Fruit fly (Drosophila melanogaster) whole organism, prepupa: ENCODE measurements around the gene Clk.
A peak's percentile ranks its signal among the peaks of the same experiment; 100 is the strongest.

Experiments used
- Blimp-1 ChIP-seq: fragments of 200-800 bp; sonication (Bioruptor generic); optimal IDR thresholded peaks from 3 replicates; lab custom pipeline; 2017; ENCODE audit warnings: missing biosample characterization, missing genetic modification characterization, mild to moderate bottlenecking, moderate library complexity, missing genetic modification reagents
- CG10669 ChIP-seq: fragments of 200-800 bp; sonication (Bioruptor generic); optimal IDR thresholded peaks from 3 replicates; lab custom pipeline; 2018; ENCODE audit warnings: missing biosample characterization, mild to moderate bottlenecking, missing genetic modification characterization, moderate library complexity
- CG11762 ChIP-seq: fragments of 200-800 bp; sonication (Bioruptor generic); optimal IDR thresholded peaks from 3 replicates; lab custom pipeline; 2016; ENCODE audit warnings: missing biosample characterization, missing genetic modification characterization; ENCODE audit not compliant: insufficient read depth
- CG15336 ChIP-seq: fragments of 200-800 bp; sonication (Bioruptor generic); IDR thresholded peaks from 2 replicates; pipeline ENCODE4 v1.3.6; 2022; ENCODE audit warnings: missing biosample characterization, missing genetic modification characterization
- CG1621 ChIP-seq: fragments of 200-800 bp; sonication (Bioruptor generic); optimal IDR thresholded peaks from 3 replicates; lab custom pipeline; 2018; ENCODE audit warnings: missing biosample characterization, mild to moderate bottlenecking, missing genetic modification characterization
- CG16779 ChIP-seq: fragments of 200-800 bp; sonication (Bioruptor generic); optimal IDR thresholded peaks from 3 replicates; lab custom pipeline; 2017; ENCODE audit warnings: missing biosample characterization, mild to moderate bottlenecking, missing genetic modification characterization
- CG31627 ChIP-seq: fragments of 200-800 bp; sonication (Bioruptor generic); optimal IDR thresholded peaks from 3 replicates; lab custom pipeline; 2016; ENCODE audit warnings: missing biosample characterization, missing genetic modification characterization
- CG32006 ChIP-seq: fragments of 200-800 bp; sonication (Bioruptor generic); optimal IDR thresholded peaks from 3 replicates; lab custom pipeline; 2017; ENCODE audit warnings: missing biosample characterization, mild to moderate bottlenecking, missing genetic modification characterization
- CG3919 ChIP-seq: fragments of 200-800 bp; sonication (Bioruptor generic); optimal IDR thresholded peaks from 3 replicates; lab custom pipeline; 2016; ENCODE audit warnings: missing biosample characterization, missing genetic modification characterization
- CG6163 ChIP-seq: fragments of 200-800 bp; sonication (Bioruptor generic); IDR thresholded peaks from 3 replicates; pipeline ENCODE4 v1.3.6; 2022; ENCODE audit warnings: missing biosample characterization, missing genetic modification characterization
- CG6276 ChIP-seq: fragments of 200-800 bp; sonication (Bioruptor generic); optimal IDR thresholded peaks from 2 replicates; lab custom pipeline; 2017; ENCODE audit warnings: missing biosample characterization, mild to moderate bottlenecking, missing genetic modification characterization
- CG6792 ChIP-seq: fragments of 200-800 bp; sonication (Bioruptor generic); optimal IDR thresholded peaks from 3 replicates; lab custom pipeline; 2016; ENCODE audit warnings: missing biosample characterization, missing genetic modification characterization
- CG6808 ChIP-seq: fragments of 200-800 bp; sonication (Bioruptor generic); optimal IDR thresholded peaks from 3 replicates; lab custom pipeline; 2017; ENCODE audit warnings: missing biosample characterization, missing genetic modification characterization, mild to moderate bottlenecking, moderate library complexity, missing genetic modification reagents
- CG8119 ChIP-seq: fragments of 200-800 bp; sonication (Bioruptor generic); IDR thresholded peaks from 3 replicates; pipeline ENCODE4 v1.3.6; 2022; ENCODE audit warnings: missing biosample characterization, missing genetic modification characterization
- Eip75B ChIP-seq: fragments of 200-800 bp; sonication (Bioruptor generic); optimal IDR thresholded peaks from 3 replicates; lab custom pipeline; 2016; ENCODE audit warnings: missing biosample characterization, missing genetic modification characterization
- Ets21C ChIP-seq: fragments of 200-800 bp; sonication (Bioruptor generic); optimal IDR thresholded peaks from 3 replicates; lab custom pipeline; 2016; ENCODE audit warnings: missing biosample characterization, missing genetic modification characterization
- Ets96B ChIP-seq: fragments of 200-800 bp; optimal IDR thresholded peaks from 2 replicates; lab custom pipeline; 2019; ENCODE audit warnings: missing biosample characterization, mild to moderate bottlenecking, missing genetic modification characterization, moderate library complexity
- Hr39 ChIP-seq: fragments of 200-800 bp; sonication (Bioruptor generic); optimal IDR thresholded peaks from 2 replicates; lab custom pipeline; 2016; ENCODE audit warnings: missing biosample characterization, missing genetic modification characterization
- Hr4 ChIP-seq: fragments of 200-800 bp; sonication (Bioruptor generic); optimal IDR thresholded peaks from 3 replicates; lab custom pipeline; 2016; ENCODE audit warnings: missing biosample characterization, missing genetic modification characterization
- Lpt ChIP-seq: fragments of 200-800 bp; sonication (Bioruptor generic); optimal IDR thresholded peaks from 3 replicates; lab custom pipeline; 2016; ENCODE audit warnings: missing biosample characterization, missing genetic modification characterization
- OdsH ChIP-seq: fragments of 200-800 bp; sonication (Bioruptor generic); optimal IDR thresholded peaks from 3 replicates; lab custom pipeline; 2016; ENCODE audit warnings: missing biosample characterization, missing genetic modification characterization
- Sox102F ChIP-seq: fragments of 200-800 bp; sonication (Bioruptor generic); optimal IDR thresholded peaks from 2 replicates; lab custom pipeline; 2016; ENCODE audit warnings: missing biosample characterization, mild to moderate bottlenecking, missing genetic modification characterization
- Sox14 ChIP-seq: fragments of 200-800 bp; sonication (Bioruptor generic); optimal IDR thresholded peaks from 3 replicates; lab custom pipeline; 2016; ENCODE audit warnings: missing biosample characterization, missing genetic modification characterization
- Sox15 ChIP-seq: fragments of 200-800 bp; sonication (Bioruptor generic); optimal IDR thresholded peaks from 3 replicates; lab custom pipeline; 2016; ENCODE audit warnings: missing biosample characterization, missing genetic modification characterization
- acj6 ChIP-seq: fragments of 200-800 bp; sonication (Bioruptor generic); optimal IDR thresholded peaks from 3 replicates; lab custom pipeline; 2016; ENCODE audit warnings: missing biosample characterization, missing genetic modification characterization
- dac ChIP-seq: fragments of 200-800 bp; sonication (Bioruptor generic); optimal IDR thresholded peaks from 2 replicates; lab custom pipeline; 2017; ENCODE audit warnings: missing biosample characterization, mild to moderate bottlenecking, missing genetic modification characterization
- dsx ChIP-seq: fragments of 200-800 bp; optimal IDR thresholded peaks from 3 replicates; lab custom pipeline; 2019; ENCODE audit warnings: missing biosample characterization, mild to moderate bottlenecking, missing genetic modification characterization, moderate library complexity; ENCODE audit not compliant: poor library complexity, severe bottlenecking
- eg ChIP-seq: fragments of 200-800 bp; sonication (Bioruptor generic); IDR thresholded peaks from 3 replicates; pipeline ENCODE4 v1.3.6; 2022; ENCODE audit warnings: missing biosample characterization, missing genetic modification characterization
- esn ChIP-seq: fragments of 200-800 bp; sonication (Bioruptor generic); optimal IDR thresholded peaks from 2 replicates; lab custom pipeline; 2016; ENCODE audit warnings: missing biosample characterization, mild to moderate bottlenecking, missing genetic modification characterization, moderate library complexity
- fkh ChIP-seq: fragments of 200-800 bp; sonication (Bioruptor generic); optimal IDR thresholded peaks from 3 replicates; lab custom pipeline; 2017; ENCODE audit warnings: missing biosample characterization, mild to moderate bottlenecking, missing genetic modification characterization, moderate library complexity
- lz ChIP-seq: fragments of 200-800 bp; sonication (Bioruptor generic); optimal IDR thresholded peaks from 3 replicates; lab custom pipeline; 2016; ENCODE audit warnings: missing biosample characterization, missing genetic modification characterization
- net ChIP-seq: fragments of 200-800 bp; sonication (Bioruptor generic); optimal IDR thresholded peaks from 3 replicates; lab custom pipeline; 2016; ENCODE audit warnings: missing biosample characterization, missing genetic modification characterization
- salr ChIP-seq, 2 experiments: fragments of 200-800 bp; sonication (Bioruptor generic); optimal IDR thresholded peaks; 3 replicates each; lab custom pipeline; 2016 to 2018; ENCODE audit warnings: missing biosample characterization in 2 of 2, missing genetic modification characterization in 2 of 2, mild to moderate bottlenecking in 1 of 2
- spab ChIP-seq: fragments of 200-800 bp; sonication (Bioruptor generic); optimal IDR thresholded peaks from 2 replicates; lab custom pipeline; 2017; ENCODE audit warnings: missing biosample characterization, mild to moderate bottlenecking, missing genetic modification characterization, missing genetic modification reagents
- ss ChIP-seq, 2 experiments: fragments of 200-800 bp; sonication (Bioruptor generic); optimal IDR thresholded peaks; 2 replicates in 1 of 2; 3 replicates in 1 of 2; lab custom pipeline; 2017 to 2018; ENCODE audit warnings: mild to moderate bottlenecking in 2 of 2, missing biosample characterization in 2 of 2, missing genetic modification characterization in 2 of 2, moderate library complexity in 1 of 2
- topi ChIP-seq: fragments of 200-800 bp; sonication (Bioruptor generic); optimal IDR thresholded peaks from 3 replicates; lab custom pipeline; 2016; ENCODE audit warnings: missing biosample characterization, missing genetic modification characterization
- vri ChIP-seq: fragments of 200-800 bp; sonication (Bioruptor generic); optimal IDR thresholded peaks from 3 replicates; lab custom pipeline; 2016; ENCODE audit warnings: missing biosample characterization, mild to moderate bottlenecking, missing genetic modification characterization

Clk gene

dm6 chr3L:7809289-7810099 lies 34.1 kb upstream of the Clk start, which contains the start of gene CG32369 (continued):
- TF ChIP-seq Ets96B (tag; lab: Kevin White, UChicago) (peak; percentile 60), lz (peak; percentile 62), ss (GFP tag; optimal IDR thresholded peaks at IDR 0.05; lab: Kevin White, UChicago) (peak; percentile 92 to 95), topi (peak; percentile 60), acj6 (GFP tag; lab: Kevin White, UChicago) (peak; percentile 52), OdsH (peak; percentile 72), Eip75B (GFP tag; lab: Kevin White, UChicago) (peak; percentile 83), Sox102F (peak; percentile 80), CG3919 (peak; percentile 79), Sox14 (GFP tag; lab: Kevin White, UChicago) (peak; percentile 82)

dm6 chr3L:7808491-7809162 lies 33.2 kb upstream of the Clk start:
- TF ChIP-seq fkh (GFP tag; lab: Kevin White, UChicago) (no peak), CG8119 (GFP tag; lab: Robert Waterston, UW) (0 out of 3 replicates have a peak, but pooled peaks have one; percentile 11), dsx (GFP tag; lab: Kevin White, UChicago) (peak; percentile 81), Ets21C (GFP tag; lab: Kevin White, UChicago) (no peak), CG6792 (GFP tag; lab: Kevin White, UChicago) (no peak), Hr4 (no peak), Lpt (GFP tag; lab: Kevin White, UChicago) (no peak), CG16779 (no peak), CG6163 (GFP tag; lab: Robert Waterston, UW) (peak; percentile 18; the same call in 1 of the 3 replicates), CG6276 (GFP tag; lab: Kevin White, UChicago) (no peak), vri (GFP tag; lab: Kevin White, UChicago) (peak; percentile 81), CG6808 (no peak), CG32006 (GFP tag; lab: Kevin White, UChicago) (no peak), esn (GFP tag; lab: Kevin White, UChicago) (no peak), topi (no peak), net (GFP tag; lab: Kevin White, UChicago) (peak; percentile 13), eg (GFP tag; lab: Robert Waterston, UW) (no peak; the same call in 2 of the 3 replicates), Hr39 (GFP tag; lab: Kevin White, UChicago) (no peak), CG3919 (no peak), Blimp-1 (GFP tag; lab: Kevin White, UChicago) (no peak), salr (GFP tag; optimal IDR thresholded peaks at IDR 0.05; lab: Kevin White, UChicago) (no peak), dac (GFP tag; lab: Kevin White, UChicago) (no peak), spab (GFP tag; lab: Kevin White, UChicago) (no peak), ss (GFP tag; optimal IDR thresholded peaks at IDR 0.05; lab: Kevin White, UChicago) (no peak), CG11762 (no peak), CG31627 (GFP tag; lab: Kevin White, UChicago) (no peak), CG1621 (tag; lab: Kevin White, UChicago) (no peak), CG10669 (GFP tag; lab: Kevin White, UChicago) (no peak), CG15336 (GFP tag; lab: Robert Waterston, UW) (peak; percentile 18; the same call in 1 of the 2 replicates), Eip75B (GFP tag; lab: Kevin White, UChicago) (no peak), Sox15 (no peak)
